Fruit fly (Drosophila melanogaster): ENCODE data around the gene CG34298.

Gene CG34298

dm6 chr3R:30046029-30047001 lies 46.7 kb downstream of the CG34298 start, which contains the start of the genes RpL32 and CG7943:
Gene RpL32 (minus strand): TSS chr3R:30046161.
Gene CG7943 (plus strand): TSS chr3R:30046470.
- TF ChIP-seq psq (optimal IDR thresholded peaks at IDR 0.05) (no peak), Dll (optimal IDR thresholded peaks at IDR 0.05) (no peak), usp (GFP tag; optimal IDR thresholded peaks at IDR 0.05) (no peak), pan (optimal IDR thresholded peaks at IDR 0.05) (no peak), CG8478 (optimal IDR thresholded peaks at IDR 0.05) (no peak), EcR (GFP tag; optimal IDR thresholded peaks at IDR 0.05) (no peak)

All from whole organism.